Worm (Caenorhabditis elegans): Measurements from ENCODE around the gene ZK742.6.

DNA sequence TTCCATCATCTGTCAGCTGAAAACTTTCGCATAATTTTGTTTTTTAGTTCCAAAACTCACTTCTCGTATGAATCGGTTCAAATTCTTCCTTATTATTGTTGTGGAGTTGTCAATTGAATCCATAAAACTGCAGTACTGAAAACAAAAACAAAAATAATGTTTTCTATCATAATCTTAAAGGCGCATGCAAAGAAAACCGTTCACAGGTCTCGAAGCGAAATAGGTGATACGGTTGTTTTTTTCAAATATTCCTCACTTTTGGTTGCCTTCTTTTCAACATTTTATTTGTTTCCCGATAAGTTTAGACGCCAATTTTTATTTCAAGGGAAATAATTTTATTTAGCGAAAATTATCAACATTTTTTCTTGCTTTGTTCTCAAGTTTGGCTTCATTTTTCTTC is 11.2 kb downstream of the ZK742.6 start:
- TF ChIP-seq pqm-1 (tag; optimal IDR thresholded peaks at IDR 0.05): no peak
- no peak for TF ChIP-seq nhr-76 (tag; optimal IDR thresholded peaks at IDR 0.05)
- no peak for TF ChIP-seq ztf-11 (tag; optimal IDR thresholded peaks at IDR 0.05)
- TF ChIP-seq fkh-10 (GFP tag; optimal IDR thresholded peaks at IDR 0.05): no peak
- no peak for TF ChIP-seq snpc-4 (tag; optimal IDR thresholded peaks at IDR 0.05)
- TF ChIP-seq nhr-12 (tag; optimal IDR thresholded peaks at IDR 0.05): no peak
- TF ChIP-seq ama-1 (optimal IDR thresholded peaks at IDR 0.05): no peak
- TF ChIP-seq lin-15B (tag; optimal IDR thresholded peaks at IDR 0.05): no peak
- TF ChIP-seq mdl-1 (tag; optimal IDR thresholded peaks at IDR 0.05): no peak
